Fruit fly (Drosophila melanogaster) whole organism, adult: Measurements from ENCODE around the gene CG31086.

ENCODE experiments used
- CG11617 ChIP-seq: fragments of 200-800 bp; sonication (Bioruptor generic); optimal IDR thresholded peaks from 2 replicates; lab custom pipeline; 2017; ENCODE audit warnings: mild to moderate bottlenecking, missing biosample characterization, missing genetic modification reagents, missing genetic modification characterization
- CG12768 ChIP-seq: fragments of 200-800 bp; sonication (Bioruptor generic); optimal IDR thresholded peaks from 2 replicates; lab custom pipeline; 2017; ENCODE audit warnings: missing biosample characterization, missing genetic modification characterization, mild to moderate bottlenecking, moderate library complexity, missing genetic modification reagents
- CG14711 ChIP-seq: fragments of 200-800 bp; sonication (Bioruptor generic); optimal IDR thresholded peaks from 2 replicates; lab custom pipeline; 2018; ENCODE audit warnings: missing biosample characterization, mild to moderate bottlenecking, missing genetic modification characterization, moderate library complexity
- CG1620 ChIP-seq: fragments of 200-800 bp; sonication (Bioruptor generic); optimal IDR thresholded peaks from 2 replicates; lab custom pipeline; 2016; ENCODE audit warnings: missing biosample characterization, missing genetic modification characterization
- CG33017 ChIP-seq: fragments of 200-800 bp; sonication (Bioruptor generic); optimal IDR thresholded peaks from 2 replicates; lab custom pipeline; 2018; ENCODE audit warnings: missing biosample characterization, mild to moderate bottlenecking, missing genetic modification characterization, moderate library complexity
- CG5204 ChIP-seq: fragments of 200-800 bp; sonication (Bioruptor generic); optimal IDR thresholded peaks from 2 replicates; lab custom pipeline; 2016; ENCODE audit warnings: missing biosample characterization, missing genetic modification characterization
- CG7045 ChIP-seq: fragments of 200-800 bp; sonication (Bioruptor generic); optimal IDR thresholded peaks from 2 replicates; lab custom pipeline; 2017; ENCODE audit warnings: missing biosample characterization, mild to moderate bottlenecking, missing genetic modification characterization
- CG7101 ChIP-seq: fragments of 200-800 bp; sonication (Bioruptor generic); optimal IDR thresholded peaks from 2 replicates; lab custom pipeline; 2018; ENCODE audit warnings: missing biosample characterization, mild to moderate bottlenecking, missing genetic modification characterization, moderate library complexity
- Clk ChIP-seq: fragments of 200-800 bp; sonication (Bioruptor generic); optimal IDR thresholded peaks from 2 replicates; lab custom pipeline; 2017; ENCODE audit warnings: missing biosample characterization, missing genetic modification characterization
- Crg-1 ChIP-seq: fragments of 200-800 bp; sonication (Bioruptor generic); optimal IDR thresholded peaks from 2 replicates; lab custom pipeline; 2016; ENCODE audit warnings: missing biosample characterization, missing genetic modification characterization
- Hr96 ChIP-seq: fragments of 200-800 bp; sonication (Bioruptor generic); optimal IDR thresholded peaks from 2 replicates; lab custom pipeline; 2016; ENCODE audit warnings: missing biosample characterization, missing genetic modification characterization
- Mnt ChIP-seq: fragments of 200-800 bp; sonication (Bioruptor generic); optimal IDR thresholded peaks from 2 replicates; lab custom pipeline; 2016; ENCODE audit warnings: missing biosample characterization, mild to moderate bottlenecking, missing genetic modification characterization
- bab1 ChIP-seq: fragments of 200-800 bp; sonication (Bioruptor generic); optimal IDR thresholded peaks from 3 replicates; lab custom pipeline; 2019; ENCODE audit warnings: missing biosample characterization, mild to moderate bottlenecking, missing genetic modification characterization, moderate library complexity
- cic ChIP-seq: fragments of 200-800 bp; sonication (Bioruptor generic); optimal IDR thresholded peaks from 2 replicates; lab custom pipeline; 2017; ENCODE audit warnings: missing biosample characterization, mild to moderate bottlenecking, missing genetic modification characterization, moderate library complexity
- cnc ChIP-seq, 2 experiments: fragments of >200 bp; optimal IDR thresholded peaks; 2 replicates each; lab custom pipeline; 2017
- kay ChIP-seq: fragments of 200-800 bp; sonication (Bioruptor generic); peaks from one replicate; lab custom pipeline; 2016; ENCODE audit warnings: missing biosample characterization, missing genetic modification characterization, borderline replicate concordance
- ovo ChIP-seq: fragments of 200-800 bp; sonication (Bioruptor generic); optimal IDR thresholded peaks from 2 replicates; lab custom pipeline; 2016; ENCODE audit warnings: missing biosample characterization, missing genetic modification characterization
- pad ChIP-seq: fragments of 200-800 bp; sonication (Bioruptor generic); optimal IDR thresholded peaks from 3 replicates; lab custom pipeline; 2017; ENCODE audit warnings: missing biosample characterization, missing genetic modification characterization, mild to moderate bottlenecking, moderate library complexity, missing genetic modification reagents
- tj ChIP-seq: fragments of 200-800 bp; sonication (Bioruptor generic); optimal IDR thresholded peaks from 3 replicates; lab custom pipeline; 2017; ENCODE audit warnings: missing biosample characterization, mild to moderate bottlenecking, missing genetic modification characterization, moderate library complexity
- toe ChIP-seq: fragments of 200-800 bp; sonication (Bioruptor generic); optimal IDR thresholded peaks from 2 replicates; lab custom pipeline; 2016; ENCODE audit warnings: missing biosample characterization, missing genetic modification characterization

The CG31086 gene

dm6 chr3R:26185201-26185688 is at the start of gene CG31086:
Gene CG31086, plus strand, starts transcription at chr3R:26185251.
- TF ChIP-seq tj (GFP tag; lab: Kevin White, UChicago) (no peak), cnc (optimal IDR thresholded peaks at IDR 0.05; lab: Kevin White, UChicago) (no peak), kay (peak; percentile 90), CG11617 (GFP tag; lab: Kevin White, UChicago) (no peak), cic (GFP tag; lab: Kevin White, UChicago) (peak; percentile 65), Crg-1 (GFP tag; lab: Kevin White, UChicago) (no peak), CG1620 (GFP tag; lab: Kevin White, UChicago) (no peak), Hr96 (GFP tag; lab: Kevin White, UChicago) (no peak), toe (GFP tag; lab: Kevin White, UChicago) (no peak), CG7045 (GFP tag; lab: Kevin White, UChicago) (no peak), CG5204 (GFP tag; lab: Kevin White, UChicago) (no peak), ovo (GFP tag; lab: Kevin White, UChicago) (no peak), Mnt (GFP tag; lab: Kevin White, UChicago) (peak; percentile 25), CG14711 (tag; lab: Kevin White, UChicago) (peak; percentile 28), CG12768 (GFP tag; lab: Kevin White, UChicago) (no peak), bab1 (GFP tag; lab: Kevin White, UChicago) (no peak), Clk (GFP tag; lab: Kevin White, UChicago) (no peak), CG7101 (peak; percentile 17), CG33017 (tag; lab: Kevin White, UChicago) (peak; percentile 59), pad (GFP tag; lab: Kevin White, UChicago) (no peak)

DNA sequence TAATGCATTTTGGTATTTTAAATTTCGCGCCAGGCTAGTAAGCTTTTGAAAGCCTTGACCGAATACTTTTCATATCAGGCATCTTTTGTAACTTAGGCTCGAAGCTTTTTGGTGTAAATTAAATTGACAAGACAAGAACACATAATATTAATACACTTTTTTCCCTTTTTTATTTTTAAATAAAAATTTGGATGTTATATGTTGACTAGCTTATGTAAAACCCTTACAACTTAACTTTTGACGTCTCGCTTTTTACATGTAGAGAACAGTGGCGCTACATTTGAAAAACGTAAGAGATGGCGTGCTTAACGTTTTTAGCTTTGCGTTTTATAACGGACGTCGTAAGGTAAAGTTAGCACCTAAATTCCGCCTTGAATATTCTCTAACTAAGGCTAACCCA is 47.9 kb upstream of the CG31086 start:
- TF ChIP-seq pad (GFP tag; lab: Kevin White, UChicago) (peak; percentile 1), kay (peak; percentile 68), CG12768 (GFP tag; lab: Kevin White, UChicago) (no peak)

- no peak for TF ChIP-seq ovo (GFP tag; lab: Kevin White, UChicago)
- TF ChIP-seq Clk (GFP tag; lab: Kevin White, UChicago) = no peak
- TF ChIP-seq pad (GFP tag; lab: Kevin White, UChicago) = no peak
- no peak for TF ChIP-seq cnc (optimal IDR thresholded peaks at IDR 0.05; lab: Kevin White, UChicago)
- TF ChIP-seq CG14711 (tag; lab: Kevin White, UChicago) = no peak
- TF ChIP-seq CG7045 (GFP tag; lab: Kevin White, UChicago) = no peak
- TF ChIP-seq cic (GFP tag; lab: Kevin White, UChicago) = no peak
- TF ChIP-seq CG5204 (GFP tag; lab: Kevin White, UChicago) = no peak
- TF ChIP-seq tj (GFP tag; lab: Kevin White, UChicago) = no peak
- no peak for TF ChIP-seq CG1620 (GFP tag; lab: Kevin White, UChicago)
- no peak for TF ChIP-seq bab1 (GFP tag; lab: Kevin White, UChicago)
- TF ChIP-seq CG7101 = no peak
- TF ChIP-seq CG12768 (GFP tag; lab: Kevin White, UChicago) = no peak
- TF ChIP-seq toe (GFP tag; lab: Kevin White, UChicago) = no peak
- no peak for TF ChIP-seq CG33017 (tag; lab: Kevin White, UChicago)
- no peak for TF ChIP-seq CG11617 (GFP tag; lab: Kevin White, UChicago)
- no peak for TF ChIP-seq kay
- TF ChIP-seq Mnt (GFP tag; lab: Kevin White, UChicago) = no peak
- TF ChIP-seq Hr96 (GFP tag; lab: Kevin White, UChicago) = no peak
Measured at dm6 chr3R:26170644-26171043, 14.4 kb upstream of the CG31086 start, which contains the start of gene CG31323. Gene CG31323, plus strand, starts transcription at chr3R:26170847.

dm6 chr3R:26172040-26172439 is 13.0 kb upstream of the CG31086 start:
- peak; percentile 19 for TF ChIP-seq Hr96 (GFP tag; lab: Kevin White, UChicago)
- TF ChIP-seq ovo (GFP tag; lab: Kevin White, UChicago) = no peak
- TF ChIP-seq Clk (GFP tag; lab: Kevin White, UChicago) = peak; percentile 0
- no peak for TF ChIP-seq CG33017 (tag; lab: Kevin White, UChicago)
- TF ChIP-seq Crg-1 (GFP tag; lab: Kevin White, UChicago) = no peak
- no peak for TF ChIP-seq bab1 (GFP tag; lab: Kevin White, UChicago)

dm6 chr3R:26181991-26182390 is 3.1 kb upstream of the CG31086 start:
- TF ChIP-seq CG5204 (GFP tag; lab: Kevin White, UChicago) (no peak), bab1 (GFP tag; lab: Kevin White, UChicago) (no peak), CG11617 (GFP tag; lab: Kevin White, UChicago) (no peak), tj (GFP tag; lab: Kevin White, UChicago) (no peak)

DNA sequence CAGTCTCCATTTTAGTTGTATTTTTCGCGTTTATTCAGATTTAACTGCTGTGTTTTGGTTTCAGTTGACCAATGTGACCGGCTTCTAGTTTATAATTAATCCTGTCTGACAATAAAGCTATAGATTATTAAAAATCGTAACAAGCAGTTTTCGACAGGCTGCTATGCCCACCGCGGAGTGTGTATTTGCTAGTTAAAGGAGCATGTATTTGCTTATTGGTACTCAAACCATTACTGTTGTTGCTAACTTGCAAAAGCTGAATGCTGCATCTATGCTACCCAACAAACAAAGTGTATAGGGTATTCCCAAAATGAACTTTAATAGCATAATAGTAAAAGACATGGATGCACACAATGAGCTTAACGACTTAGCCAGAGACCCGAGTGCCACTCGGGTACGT is 3.7 kb downstream of the CG31086 start, which contains the start of gene CG6073:
TSS of gene CG6073 (minus strand) at position 100 of the 400 bp plus-strand sequence.
- TF ChIP-seq toe (GFP tag; lab: Kevin White, UChicago) = no peak
- TF ChIP-seq Crg-1 (GFP tag; lab: Kevin White, UChicago) = peak; percentile 53
- no peak for TF ChIP-seq Clk (GFP tag; lab: Kevin White, UChicago)
- TF ChIP-seq CG5204 (GFP tag; lab: Kevin White, UChicago) = no peak
- no peak for TF ChIP-seq cnc (optimal IDR thresholded peaks at IDR 0.05; lab: Kevin White, UChicago)
- peak; percentile 1 for TF ChIP-seq CG1620 (GFP tag; lab: Kevin White, UChicago)
- TF ChIP-seq pad (GFP tag; lab: Kevin White, UChicago) = peak; percentile 23
- no peak for TF ChIP-seq CG14711 (tag; lab: Kevin White, UChicago)
- TF ChIP-seq CG7101 = peak; percentile 26
- TF ChIP-seq bab1 (GFP tag; lab: Kevin White, UChicago) = peak; percentile 70
- no peak for TF ChIP-seq tj (GFP tag; lab: Kevin White, UChicago)
- TF ChIP-seq Mnt (GFP tag; lab: Kevin White, UChicago) = peak; percentile 99
- peak; percentile 6 for TF ChIP-seq CG12768 (GFP tag; lab: Kevin White, UChicago)
- no peak for TF ChIP-seq Hr96 (GFP tag; lab: Kevin White, UChicago)
- no peak for TF ChIP-seq CG33017 (tag; lab: Kevin White, UChicago)
- TF ChIP-seq CG7045 (GFP tag; lab: Kevin White, UChicago) = no peak
- TF ChIP-seq cic (GFP tag; lab: Kevin White, UChicago) = peak; percentile 5
- TF ChIP-seq CG11617 (GFP tag; lab: Kevin White, UChicago) = no peak
- peak; percentile 44 for TF ChIP-seq ovo (GFP tag; lab: Kevin White, UChicago)
- TF ChIP-seq kay = no peak
